Worm (Caenorhabditis elegans): ENCODE data around the gene C44H4.8.
A peak's percentile ranks its signal among the peaks of the same experiment; 100 is the strongest.

The C44H4.8 gene

DNA sequence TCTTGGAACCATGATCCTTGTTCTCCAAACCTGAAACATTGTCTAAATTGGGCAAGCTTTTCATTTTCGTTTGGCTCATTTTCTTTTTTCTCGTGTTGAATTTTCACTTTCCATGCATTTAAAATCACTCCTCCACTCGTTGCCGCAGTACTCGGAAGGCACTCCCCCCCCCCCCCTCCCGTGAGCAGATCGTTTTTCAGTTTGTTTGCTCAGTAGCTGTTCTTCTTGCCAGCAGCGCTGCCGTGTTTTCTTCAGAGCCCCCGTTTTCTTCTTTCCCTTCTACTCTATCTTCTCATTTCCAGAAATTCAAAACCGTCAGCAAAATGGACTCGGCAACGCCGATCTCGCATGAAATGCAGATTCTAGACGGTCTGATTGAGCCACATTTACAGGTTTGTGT is at the start of gene C44H4.8:
Gene C44H4.8 (plus strand): TSS at position 301 of the 400 bp plus-strand sequence.
- no peak for TF ChIP-seq sptf-1 (tag; optimal IDR thresholded peaks at IDR 0.05)
- TF ChIP-seq nhr-28 (tag; optimal IDR thresholded peaks at IDR 0.05), result no peak
- TF ChIP-seq dpl-1 (GFP tag; optimal IDR thresholded peaks at IDR 0.05), result no peak
- no peak for TF ChIP-seq Y116A8C.19 (tag; optimal IDR thresholded peaks at IDR 0.05; ENCODE audit: borderline replicate concordance)
- TF ChIP-seq grh-1 (GFP tag; IDR thresholded peaks at IDR 0.05), result no peak
- TF ChIP-seq swsn-7 (tag; optimal IDR thresholded peaks at IDR 0.05), result no peak
- TF ChIP-seq aha-1 (tag; optimal IDR thresholded peaks at IDR 0.05), result no peak
- TF ChIP-seq lir-3 (tag; optimal IDR thresholded peaks at IDR 0.05; ENCODE audit: poor library complexity), result no peak
- TF ChIP-seq efl-3 (GFP tag; optimal IDR thresholded peaks at IDR 0.05), result no peak

DNA sequence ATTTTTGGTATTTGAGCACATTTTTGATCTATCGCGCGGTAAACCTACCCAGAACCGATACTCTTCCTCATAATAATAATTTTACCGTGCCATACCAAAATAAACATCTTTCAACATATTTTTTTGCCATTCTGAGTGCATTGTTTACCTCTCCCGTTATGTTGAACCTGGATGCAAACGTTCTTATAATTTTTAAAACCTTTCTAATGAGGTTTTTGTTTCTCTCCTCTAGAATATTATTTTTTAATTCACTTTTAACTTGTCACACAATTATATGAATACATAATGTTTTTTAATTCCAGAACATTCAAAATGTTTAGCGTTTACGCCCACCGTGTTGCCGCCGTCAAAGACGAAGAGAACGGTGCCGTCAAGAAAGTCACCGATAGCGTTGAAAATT is 49.4 kb upstream of the C44H4.8 start, which contains the start of gene enri-2:
Gene enri-2 (plus strand): TSS at position 301 of the 400 bp plus-strand sequence.
- TF ChIP-seq nhr-77 (tag; optimal IDR thresholded peaks at IDR 0.05) (no peak), lsy-2 (tag; optimal IDR thresholded peaks at IDR 0.05) (no peak), unc-86 (tag; optimal IDR thresholded peaks at IDR 0.05) (no peak), nhr-20 (tag; optimal IDR thresholded peaks at IDR 0.05) (no peak), unc-62 (GFP tag; optimal IDR thresholded peaks at IDR 0.05) (no peak), fkh-8 (tag; optimal IDR thresholded peaks at IDR 0.05) (no peak), aha-1 (tag; optimal IDR thresholded peaks at IDR 0.05) (no peak), nhr-19 (GFP tag; conservative IDR thresholded peaks at IDR 0.05) (no peak)

DNA sequence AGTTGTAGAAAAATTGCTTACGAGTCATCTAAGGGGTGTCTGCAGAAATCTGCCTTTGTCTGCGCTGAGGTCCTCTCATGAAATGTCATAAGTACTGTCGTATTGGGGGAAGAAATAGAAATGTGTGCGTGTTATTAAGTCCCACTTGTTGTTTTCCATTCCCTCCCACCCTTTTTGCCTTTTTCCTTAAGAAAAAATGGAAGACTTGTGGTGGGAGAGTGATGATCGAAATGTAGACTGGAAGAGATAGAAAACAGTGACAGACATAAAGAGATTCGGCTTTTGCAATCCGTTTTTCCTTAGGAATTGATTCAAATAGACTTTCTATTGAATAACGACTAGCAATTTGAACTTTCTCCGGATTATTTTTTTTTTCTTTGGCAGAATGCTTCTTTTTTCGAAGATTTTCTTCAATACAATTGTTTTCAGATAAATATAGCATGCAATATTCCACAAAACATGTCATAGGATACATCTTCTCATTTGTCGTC is 45.2 kb upstream of the C44H4.8 start, which contains the start of gene ram-5:
Gene ram-5 (plus strand): TSS at position 441 of the 491 bp plus-strand sequence.
- TF ChIP-seq nhr-85 (tag) (peak; percentile 61), fkh-4 (tag; optimal IDR thresholded peaks at IDR 0.05; ENCODE audit: borderline replicate concordance) (no peak)

DNA sequence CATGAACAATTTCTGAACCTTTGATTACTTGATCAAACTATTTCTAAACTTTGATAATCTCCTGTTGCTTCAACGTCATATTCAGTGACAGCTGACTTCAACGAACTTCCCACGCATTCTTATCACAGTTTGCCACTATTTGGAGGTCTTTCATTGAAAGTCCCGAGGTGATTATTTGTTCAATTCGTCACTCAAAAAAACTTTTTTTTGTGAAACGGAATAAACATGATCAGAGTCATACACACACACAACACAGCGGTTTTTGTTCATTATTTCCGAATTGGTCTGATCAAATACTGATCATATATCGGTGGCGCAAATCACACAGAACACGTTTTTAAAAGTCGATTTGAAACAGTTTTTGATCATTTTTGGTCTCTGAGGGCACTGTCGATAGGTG is 38.5 kb upstream of the C44H4.8 start:
- TF ChIP-seq pag-3 (tag; optimal IDR thresholded peaks at IDR 0.05; ENCODE audit: borderline replicate concordance, insufficient read depth) (no peak), lin-14 (GFP tag; optimal IDR thresholded peaks at IDR 0.05) (peak; percentile 36), ama-1 (optimal IDR thresholded peaks at IDR 0.05) (no peak), tbx-2 (tag; optimal IDR thresholded peaks at IDR 0.05) (no peak), tlp-1 (tag; optimal IDR thresholded peaks at IDR 0.05) (no peak), hlh-4 (tag; optimal IDR thresholded peaks at IDR 0.05) (no peak), mdl-1 (tag; optimal IDR thresholded peaks at IDR 0.05) (no peak), ceh-88 (GFP tag; IDR thresholded peaks at IDR 0.05) (no peak), nhr-237 (tag; optimal IDR thresholded peaks at IDR 0.05) (no peak), sup-37 (GFP tag; optimal IDR thresholded peaks at IDR 0.05) (no peak), zag-1 (tag; optimal IDR thresholded peaks at IDR 0.05) (no peak), lin-15B (tag; optimal IDR thresholded peaks at IDR 0.05) (no peak), lin-35 (GFP tag; optimal IDR thresholded peaks at IDR 0.05) (peak in 1 of 2 experiments; percentile 13), vab-15 (tag; optimal IDR thresholded peaks at IDR 0.05) (no peak), swsn-7 (tag; optimal IDR thresholded peaks at IDR 0.05) (no peak), blmp-1 (tag; optimal IDR thresholded peaks at IDR 0.05) (peak; percentile 27), elt-2 (tag; optimal IDR thresholded peaks at IDR 0.05) (no peak), grh-1 (GFP tag; IDR thresholded peaks at IDR 0.05) (no peak), nhr-47 (tag; optimal IDR thresholded peaks at IDR 0.05) (no peak), snu-23 (GFP tag; optimal IDR thresholded peaks at IDR 0.05) (peak; percentile 8), nhr-71 (tag; optimal IDR thresholded peaks at IDR 0.05) (peak; percentile 66), aly-2 (tag; optimal IDR thresholded peaks at IDR 0.05) (no peak), nhr-20 (tag; optimal IDR thresholded peaks at IDR 0.05) (peak; percentile 24), nhr-85 (tag) (peak; percentile 51), fos-1 (tag; optimal IDR thresholded peaks at IDR 0.05) (no peak)

All from whole organism, L1 larva.